Fruit fly (Drosophila melanogaster) whole organism, embryonic: Measurements from ENCODE around the gene CG14258.

Source experiments
- BEAF-32 ChIP-seq: fragments of 200-800 bp; sonication (Bioruptor generic); optimal IDR thresholded peaks from 3 replicates; lab custom pipeline; 2017; ENCODE audit warnings: missing biosample characterization, missing genetic modification characterization, mild to moderate bottlenecking, moderate library complexity, missing genetic modification reagents
- Bgb ChIP-seq: fragments of 200-800 bp; sonication (Bioruptor generic); IDR thresholded peaks from 2 replicates; pipeline ENCODE4 v1.3.6; 2022; ENCODE audit warnings: missing biosample characterization, missing genetic modification characterization; ENCODE audit not compliant: partially characterized antibody
- Blimp-1 ChIP-seq: fragments of 200-800 bp; sonication (Bioruptor generic); optimal IDR thresholded peaks from 3 replicates; lab custom pipeline; 2018; ENCODE audit warnings: missing biosample characterization, missing genetic modification characterization, mild to moderate bottlenecking, moderate library complexity, missing genetic modification reagents
- CG11085 ChIP-seq: fragments of 200-800 bp; sonication (Bioruptor generic); IDR thresholded peaks from 2 replicates; pipeline ENCODE4 v1.3.6; 2022; ENCODE audit warnings: missing biosample characterization, missing genetic modification characterization
- CG11560 ChIP-seq: fragments of 200-800 bp; sonication (Bioruptor generic); IDR thresholded peaks from 3 replicates; pipeline ENCODE4 v1.3.6; 2022; ENCODE audit warnings: missing biosample characterization, missing genetic modification characterization
- CG12391 ChIP-seq: fragments of 200-800 bp; sonication (Bioruptor generic); optimal IDR thresholded peaks from 3 replicates; lab custom pipeline; 2018; ENCODE audit warnings: missing biosample characterization, mild to moderate bottlenecking, missing genetic modification characterization, moderate library complexity
- CG16813 ChIP-seq: fragments of 200-800 bp; sonication (Bioruptor generic); IDR thresholded peaks from 3 replicates; pipeline ENCODE4 v1.3.6; 2022; ENCODE audit warnings: missing biosample characterization, missing genetic modification characterization; ENCODE audit not compliant: partially characterized antibody
- CG17361 ChIP-seq: fragments of 200-800 bp; sonication (Bioruptor generic); IDR thresholded peaks from 3 replicates; pipeline ENCODE4 v1.3.6; 2022; ENCODE audit warnings: missing biosample characterization, missing genetic modification characterization
- CG6813 ChIP-seq: fragments of 200-800 bp; sonication (Bioruptor generic); optimal IDR thresholded peaks from 2 replicates; lab custom pipeline; 2017; ENCODE audit warnings: missing biosample characterization, missing genetic modification characterization, mild to moderate bottlenecking, moderate library complexity, missing genetic modification reagents
- CG7928 ChIP-seq: fragments of 200-800 bp; sonication (Bioruptor generic); optimal IDR thresholded peaks from 2 replicates; lab custom pipeline; 2017; ENCODE audit warnings: missing biosample characterization, mild to moderate bottlenecking, missing genetic modification characterization
- CG8478 ChIP-seq: fragments of >200 bp; optimal IDR thresholded peaks from 2 replicates; lab custom pipeline; 2018
- CG9215 ChIP-seq: fragments of 200-800 bp; sonication (Bioruptor generic); IDR thresholded peaks from 2 replicates; pipeline ENCODE4 v1.3.6; 2022; ENCODE audit warnings: missing biosample characterization, missing genetic modification characterization
- CHES-1-like ChIP-seq: fragments of 200-800 bp; sonication (Bioruptor generic); optimal IDR thresholded peaks from 2 replicates; lab custom pipeline; 2016; ENCODE audit warnings: missing biosample characterization, missing genetic modification characterization
- CTCF ChIP-seq: fragments of 200-800 bp; sonication (Bioruptor generic); optimal IDR thresholded peaks from 2 replicates; lab custom pipeline; 2017; ENCODE audit warnings: missing biosample characterization, mild to moderate bottlenecking, missing genetic modification characterization, moderate library complexity
- Camta ChIP-seq: fragments of 200-800 bp; sonication (Bioruptor generic); optimal IDR thresholded peaks from 2 replicates; lab custom pipeline; 2016; ENCODE audit warnings: missing biosample characterization, missing genetic modification characterization
- Dek ChIP-seq: fragments of 200-800 bp; sonication (Bioruptor generic); optimal IDR thresholded peaks from 3 replicates; lab custom pipeline; 2019; ENCODE audit warnings: missing biosample characterization, mild to moderate bottlenecking, missing genetic modification characterization, moderate library complexity
- Doc2 ChIP-seq: fragments of 200-800 bp; sonication (Bioruptor generic); IDR thresholded peaks from 2 replicates; pipeline ENCODE4 v1.3.6; 2022; ENCODE audit warnings: missing biosample characterization, missing genetic modification characterization
- Dref ChIP-seq: fragments of 200-800 bp; sonication (Bioruptor generic); IDR thresholded peaks from 2 replicates; pipeline ENCODE4 v1.3.6; 2022; ENCODE audit warnings: missing biosample characterization, missing genetic modification characterization
- Ets65A ChIP-seq: fragments of 200-800 bp; sonication (Bioruptor generic); peaks from one replicate; lab custom pipeline; 2016; ENCODE audit warnings: missing biosample characterization, missing genetic modification characterization
- H2.0 ChIP-seq: fragments of 200-800 bp; sonication (Bioruptor generic); IDR thresholded peaks from 2 replicates; pipeline ENCODE4 v1.3.6; 2022; ENCODE audit warnings: missing biosample characterization, missing genetic modification characterization
- HLH3B ChIP-seq: fragments of 200-800 bp; sonication (Bioruptor generic); IDR thresholded peaks from 2 replicates; pipeline ENCODE4 v1.3.6; 2022; ENCODE audit warnings: missing biosample characterization, missing genetic modification characterization
- HmgZ ChIP-seq: fragments of 200-800 bp; sonication (Bioruptor generic); optimal IDR thresholded peaks from 2 replicates; lab custom pipeline; 2018; ENCODE audit warnings: missing biosample characterization, mild to moderate bottlenecking, missing genetic modification characterization
- Hr39 ChIP-seq: fragments of >200 bp; optimal IDR thresholded peaks from 2 replicates; lab custom pipeline; 2017
- Hr78 ChIP-seq, 2 experiments: fragments of 200-800 bp in 1 of 2; fragments of >200 bp in 1 of 2; sonication (Bioruptor generic) in 1 of 2; optimal IDR thresholded peaks; 2 replicates each; lab custom pipeline; 2017 to 2019; ENCODE audit warnings: missing biosample characterization in 2 of 2, missing genetic modification characterization in 2 of 2, mild to moderate bottlenecking in 1 of 2, moderate library complexity in 1 of 2
- Neu2 ChIP-seq: fragments of 200-800 bp; sonication (Bioruptor generic); optimal IDR thresholded peaks from 3 replicates; lab custom pipeline; 2016; ENCODE audit warnings: missing biosample characterization, missing genetic modification characterization, borderline replicate concordance
- Optix ChIP-seq: fragments of 200-800 bp; sonication (Bioruptor generic); IDR thresholded peaks from 3 replicates; pipeline ENCODE4 v1.3.6; 2022; ENCODE audit warnings: missing biosample characterization, missing genetic modification characterization
- Pdp1 ChIP-seq, 2 experiments: fragments of 200-800 bp; sonication (Bioruptor generic); optimal IDR thresholded peaks; 3 replicates each; lab custom pipeline; 2016; ENCODE audit warnings: missing biosample characterization in 2 of 2, missing genetic modification characterization in 2 of 2, mild to moderate bottlenecking in 1 of 2, moderate library complexity in 1 of 2
- Sox102F ChIP-seq: fragments of 200-800 bp; sonication (Bioruptor generic); optimal IDR thresholded peaks from 2 replicates; lab custom pipeline; 2018; ENCODE audit warnings: missing biosample characterization, mild to moderate bottlenecking, missing genetic modification characterization, moderate library complexity
- Trl ChIP-seq, 3 experiments: fragments of >200 bp in 2 of 3; fragments of 200-800 bp in 1 of 3; sonication (Bioruptor generic) in 1 of 3; optimal IDR thresholded peaks; 2 replicates in 1 of 3; 3 replicates in 2 of 3; lab custom pipeline; 2016 to 2017; ENCODE audit warnings: missing biosample characterization in 1 of 3, missing genetic modification characterization in 1 of 3
- amos ChIP-seq: fragments of 200-800 bp; sonication (Bioruptor generic); IDR thresholded peaks from 2 replicates; pipeline ENCODE4 v1.3.6; 2022; ENCODE audit warnings: missing biosample characterization, missing genetic modification characterization; ENCODE audit not compliant: partially characterized antibody
- ase ChIP-seq: fragments of 200-800 bp; sonication (Bioruptor generic); IDR thresholded peaks from 3 replicates; pipeline ENCODE4 v1.3.6; 2022; ENCODE audit warnings: missing biosample characterization, missing genetic modification characterization
- bigmax ChIP-seq: fragments of 200-800 bp; sonication (Bioruptor generic); optimal IDR thresholded peaks from 2 replicates; lab custom pipeline; 2018; ENCODE audit warnings: missing biosample characterization, mild to moderate bottlenecking, missing genetic modification characterization
- cad ChIP-seq: fragments of >200 bp; optimal IDR thresholded peaks from 2 replicates; lab custom pipeline; 2017; ENCODE audit warnings: missing biosample characterization, missing genetic modification characterization
- grau ChIP-seq: fragments of 200-800 bp; optimal IDR thresholded peaks from 3 replicates; lab custom pipeline; 2019; ENCODE audit warnings: missing biosample characterization, mild to moderate bottlenecking, missing genetic modification characterization, moderate library complexity
- her ChIP-seq: fragments of 200-800 bp; sonication (Bioruptor generic); optimal IDR thresholded peaks from 2 replicates; lab custom pipeline; 2016; ENCODE audit warnings: missing biosample characterization, missing genetic modification characterization
- repo ChIP-seq: fragments of 200-800 bp; sonication (Bioruptor generic); optimal IDR thresholded peaks from 2 replicates; lab custom pipeline; 2016; ENCODE audit warnings: missing biosample characterization, missing genetic modification characterization
- scrt ChIP-seq: fragments of 200-800 bp; sonication (Bioruptor generic); optimal IDR thresholded peaks from 2 replicates; lab custom pipeline; 2018; ENCODE audit warnings: missing biosample characterization, mild to moderate bottlenecking, missing genetic modification characterization, moderate library complexity
- shn ChIP-seq: fragments of 200-800 bp; sonication (Bioruptor generic); optimal IDR thresholded peaks from 3 replicates; lab custom pipeline; 2016; ENCODE audit warnings: missing biosample characterization, missing genetic modification characterization
- toy ChIP-seq: fragments of 200-800 bp; sonication (Bioruptor generic); IDR thresholded peaks from 2 replicates; pipeline ENCODE4 v1.3.6; 2022; ENCODE audit warnings: missing biosample characterization, missing genetic modification characterization
- unc-4 ChIP-seq: fragments of 200-800 bp; sonication (Bioruptor generic); IDR thresholded peaks from 2 replicates; pipeline ENCODE4 v1.3.6; 2022; ENCODE audit warnings: missing biosample characterization, missing genetic modification characterization; ENCODE audit not compliant: partially characterized antibody

Gene CG14258

dm6 chr3R:27092843-27093242, at the start of gene CG14258:
Gene CG14258 (plus strand): TSS chr3R:27093143.
- TF ChIP-seq CG11085 (GFP tag; lab: Robert Waterston, UW), result no peak
- TF ChIP-seq Camta (GFP tag; lab: Kevin White, UChicago), result no peak
- no peak for TF ChIP-seq grau (tag; lab: Kevin White, UChicago)
- TF ChIP-seq HmgZ (tag; lab: Kevin White, UChicago), result no peak
- no peak for TF ChIP-seq CG17361 (GFP tag; lab: Robert Waterston, UW)
- no peak for TF ChIP-seq toy (GFP tag; lab: Robert Waterston, UW)
- no peak for TF ChIP-seq Optix (GFP tag; lab: Robert Waterston, UW)
- TF ChIP-seq Sox102F (GFP tag; lab: Kevin White, UChicago), result no peak
- no peak for TF ChIP-seq Dref
- no peak for TF ChIP-seq her (GFP tag; lab: Kevin White, UChicago)
- no peak for TF ChIP-seq H2.0
- TF ChIP-seq BEAF-32 (GFP tag; lab: Kevin White, UChicago), result no peak

- peak in 1 of 2 experiments; percentile 16 for TF ChIP-seq Trl (optimal IDR thresholded peaks at IDR 0.05; lab: Kevin White, UChicago)
- no peak for TF ChIP-seq Trl (GFP tag; optimal IDR thresholded peaks at IDR 0.05; lab: Kevin White, UChicago)
- peak; percentile 62 for TF ChIP-seq Blimp-1
- no peak for TF ChIP-seq repo
- TF ChIP-seq CG12391, result no peak
- TF ChIP-seq cad (GFP tag; lab: Kevin White, UChicago), result no peak
- peak; percentile 75 for TF ChIP-seq Ets65A (GFP tag; lab: Kevin White, UChicago)
Measured at dm6 chr3R:27048561-27049270, 44.2 kb upstream of the CG14258 start, which contains the start of gene TwdlT. Gene TwdlT (plus strand): TSS chr3R:27049220.

dm6 chr3R:27049549-27049948, 43.4 kb upstream of the CG14258 start:
- TF ChIP-seq CG9215 (0 out of 2 replicates have a peak, but pooled peaks have one; percentile 7), shn (GFP tag; lab: Kevin White, UChicago) (no peak), CG6813 (GFP tag; lab: Kevin White, UChicago) (no peak), unc-4 (no peak), Neu2 (GFP tag; lab: Kevin White, UChicago) (no peak), Hr39 (lab: Kevin White, UChicago) (peak; percentile 17), HLH3B (GFP tag; lab: Robert Waterston, UW) (no peak)

- TF ChIP-seq Pdp1 (GFP tag; optimal IDR thresholded peaks at IDR 0.05; lab: Kevin White, UChicago), result no peak
- TF ChIP-seq CTCF (GFP tag; lab: Kevin White, UChicago), result peak; percentile 22
- TF ChIP-seq amos (GFP tag; lab: Robert Waterston, UW), result peak; percentile 19; the same call in 1 of the 2 replicates
- peak in 1 of 2 experiments; percentile 93 for TF ChIP-seq Hr78 (GFP tag; optimal IDR thresholded peaks at IDR 0.05; lab: Kevin White, UChicago)
- TF ChIP-seq CG16813 (GFP tag; lab: Robert Waterston, UW), result peak; percentile 32; the same call in 1 of the 3 replicates
- no peak for TF ChIP-seq ase (GFP tag; lab: Robert Waterston, UW)
- peak; percentile 42; the same call in 1 of the 2 replicates for TF ChIP-seq Bgb (GFP tag; lab: Robert Waterston, UW)
Measured at dm6 chr3R:27056152-27056551, 36.8 kb upstream of the CG14258 start.

dm6 chr3R:27061916-27062315, 31.0 kb upstream of the CG14258 start, which contains the start of gene CG34292:
Gene CG34292 (plus strand): TSS chr3R:27062216.
- TF ChIP-seq bigmax (GFP tag; lab: Kevin White, UChicago) (no peak), CG7928 (GFP tag; lab: Kevin White, UChicago) (no peak), CG8478 (lab: Kevin White, UChicago) (no peak), CG11560 (tag; lab: Robert Waterston, UW) (no peak), Doc2 (GFP tag; lab: Robert Waterston, UW) (no peak), scrt (GFP tag; lab: Kevin White, UChicago) (no peak), Dek (tag; lab: Kevin White, UChicago) (no peak), CHES-1-like (no peak)
